Worm (Caenorhabditis elegans) whole organism, L1 larva: Measurements from ENCODE around the gene srbc-32.

Experiments used
- C04F5.9 ChIP-seq: sonication (generic microtip); optimal IDR thresholded peaks from 2 replicates; lab custom pipeline; 2016; ENCODE audit warnings: missing genetic modification characterization, missing compliant biosample characterization
- F16B12.6 ChIP-seq: fragments of 150-350 bp; optimal IDR thresholded peaks from 2 replicates; lab custom pipeline; 2014; ENCODE audit warnings: missing biosample characterization, missing genetic modification characterization
- Y116A8C.19 ChIP-seq: sonication (generic microtip); optimal IDR thresholded peaks from 2 replicates; lab custom pipeline; 2016; ENCODE audit warnings: missing compliant biosample characterization, missing genetic modification characterization, borderline replicate concordance
- alr-1 ChIP-seq: fragments of 200-800 bp; sonication (Bioruptor generic); optimal IDR thresholded peaks from 2 replicates; lab custom pipeline; 2018; ENCODE audit warnings: borderline replicate concordance, mild to moderate bottlenecking, missing genetic modification characterization, missing compliant biosample characterization
- blmp-1 ChIP-seq: fragments of 150-350 bp; optimal IDR thresholded peaks from 2 replicates; lab custom pipeline; 2014; ENCODE audit warnings: missing biosample characterization, missing genetic modification characterization
- ceh-63 ChIP-seq: fragments of 200-800 bp; sonication (Bioruptor generic); optimal IDR thresholded peaks from 2 replicates; lab custom pipeline; 2018; ENCODE audit warnings: mild to moderate bottlenecking, missing genetic modification characterization, missing compliant biosample characterization
- ceh-82 ChIP-seq, 3 experiments: fragments of 150-350 bp in 1 of 3; sonication (generic microtip) in 2 of 3; optimal IDR thresholded peaks; 2 replicates each; lab custom pipeline; 2014 to 2017; ENCODE audit warnings: missing biosample characterization in 3 of 3, missing genetic modification characterization in 3 of 3
- ces-1 ChIP-seq: fragments of 150-350 bp; optimal IDR thresholded peaks from 2 replicates; lab custom pipeline; 2014; ENCODE audit warnings: missing biosample characterization, missing genetic modification reagents, missing genetic modification characterization
- efl-1 ChIP-seq, 4 experiments: fragments of 150-350 bp; optimal IDR thresholded peaks in 3 of 4; peaks in 1 of 4; 1 replicate in 1 of 4; 2 replicates in 3 of 4; lab custom pipeline; 2014; ENCODE audit warnings: missing biosample characterization in 2 of 4, missing genetic modification characterization in 2 of 4, missing genetic modification reagents in 2 of 4
- egl-27 ChIP-seq, 2 experiments: fragments of 150-350 bp in 1 of 2; sonication (generic microtip); optimal IDR thresholded peaks; 3 replicates each; lab custom pipeline; 2017 to 2018; ENCODE audit warnings: missing biosample characterization in 2 of 2, missing genetic modification characterization in 2 of 2, missing genetic modification reagents in 2 of 2
- fkh-10 ChIP-seq: sonication (generic microtip); optimal IDR thresholded peaks from 2 replicates; lab custom pipeline; 2017; ENCODE audit warnings: missing biosample characterization, missing genetic modification reagents, missing genetic modification characterization
- fkh-8 ChIP-seq: sonication (generic microtip); optimal IDR thresholded peaks from 2 replicates; lab custom pipeline; 2016; ENCODE audit warnings: mild to moderate bottlenecking, missing genetic modification characterization, missing compliant biosample characterization
- hpl-2 ChIP-seq: fragments of 150-350 bp; optimal IDR thresholded peaks from 2 replicates; lab custom pipeline; 2014; ENCODE audit warnings: missing biosample characterization, missing genetic modification reagents, missing genetic modification characterization
- isw-1 ChIP-seq: fragments of 200-800 bp; sonication (Bioruptor generic); IDR thresholded peaks from 2 replicates; pipeline ENCODE4 v1.3.6; 2022; ENCODE audit warnings: missing genetic modification characterization, missing compliant biosample characterization
- jun-1 ChIP-seq: fragments of 150-350 bp; optimal IDR thresholded peaks from 2 replicates; lab custom pipeline; 2014; ENCODE audit warnings: missing biosample characterization, missing genetic modification reagents, missing genetic modification characterization
- lin-15B ChIP-seq: fragments of 150-350 bp; sonication (generic microtip); optimal IDR thresholded peaks from 3 replicates; lab custom pipeline; 2014; ENCODE audit warnings: missing biosample characterization, missing genetic modification characterization
- lin-39 ChIP-seq: fragments of 150-350 bp; optimal IDR thresholded peaks from 2 replicates; lab custom pipeline; 2014; ENCODE audit warnings: missing biosample characterization, missing genetic modification reagents, missing genetic modification characterization
- mdl-1 ChIP-seq, 2 experiments: fragments of 150-350 bp; optimal IDR thresholded peaks; 2 replicates each; lab custom pipeline; 2014 to 2017; ENCODE audit warnings: missing biosample characterization in 2 of 2, missing genetic modification characterization in 2 of 2, inconsistent platforms in 1 of 2
- mef-2 ChIP-seq: fragments of 150-350 bp; optimal IDR thresholded peaks from 2 replicates; lab custom pipeline; 2014; ENCODE audit warnings: missing biosample characterization, missing genetic modification characterization
- nhr-11 ChIP-seq: fragments of 150-350 bp; optimal IDR thresholded peaks from 2 replicates; lab custom pipeline; 2014; ENCODE audit warnings: missing biosample characterization, missing genetic modification characterization
- nhr-12 ChIP-seq: sonication (generic microtip); optimal IDR thresholded peaks from 2 replicates; lab custom pipeline; 2017; ENCODE audit warnings: missing biosample characterization, missing genetic modification characterization
- nhr-237 ChIP-seq: fragments of 150-350 bp; optimal IDR thresholded peaks from 2 replicates; lab custom pipeline; 2014; ENCODE audit warnings: missing biosample characterization, missing genetic modification characterization
- nhr-71 ChIP-seq: sonication (generic microtip); optimal IDR thresholded peaks from 2 replicates; lab custom pipeline; 2016; ENCODE audit warnings: mild to moderate bottlenecking, missing genetic modification characterization, moderate library complexity, missing compliant biosample characterization
- nhr-76 ChIP-seq: sonication (generic microtip); optimal IDR thresholded peaks from 2 replicates; lab custom pipeline; 2017; ENCODE audit warnings: missing biosample characterization, missing genetic modification characterization
- nhr-77 ChIP-seq: fragments of 150-350 bp; optimal IDR thresholded peaks from 2 replicates; lab custom pipeline; 2014; ENCODE audit warnings: missing biosample characterization, missing genetic modification characterization
- nhr-84 ChIP-seq: sonication (generic microtip); optimal IDR thresholded peaks from 2 replicates; lab custom pipeline; 2017; ENCODE audit warnings: missing biosample characterization, missing genetic modification characterization
- nhr-90 ChIP-seq: sonication (generic microtip); optimal IDR thresholded peaks from 2 replicates; lab custom pipeline; 2016; ENCODE audit warnings: mild to moderate bottlenecking, missing genetic modification characterization, missing compliant biosample characterization; ENCODE audit not compliant: poor library complexity
- pag-3 ChIP-seq: sonication (generic microtip); optimal IDR thresholded peaks from 2 replicates; lab custom pipeline; 2017; ENCODE audit warnings: missing genetic modification characterization, mild to moderate bottlenecking, missing compliant biosample characterization, antibody characterized with exemption, borderline replicate concordance; ENCODE audit not compliant: insufficient read depth
- sox-4 ChIP-seq: sonication (generic microtip); optimal IDR thresholded peaks from 2 replicates; lab custom pipeline; 2016; ENCODE audit warnings: missing genetic modification characterization, missing compliant biosample characterization
- sptf-1 ChIP-seq: fragments of 150-350 bp; optimal IDR thresholded peaks from 2 replicates; lab custom pipeline; 2014; ENCODE audit warnings: missing biosample characterization, missing genetic modification characterization
- swsn-7 ChIP-seq: sonication (generic microtip); optimal IDR thresholded peaks from 2 replicates; lab custom pipeline; 2016; ENCODE audit warnings: missing genetic modification characterization, missing compliant biosample characterization
- tbx-2 ChIP-seq: sonication (generic microtip); optimal IDR thresholded peaks from 2 replicates; lab custom pipeline; 2016; ENCODE audit warnings: missing genetic modification characterization, missing compliant biosample characterization
- tlp-1 ChIP-seq: fragments of 150-350 bp; optimal IDR thresholded peaks from 2 replicates; lab custom pipeline; 2014; ENCODE audit warnings: missing biosample characterization, missing genetic modification characterization
- unc-30 ChIP-seq: sonication (generic microtip); optimal IDR thresholded peaks from 2 replicates; lab custom pipeline; 2017; ENCODE audit warnings: missing biosample characterization, missing genetic modification characterization
- unc-62 ChIP-seq: fragments of 150-350 bp; optimal IDR thresholded peaks from 2 replicates; lab custom pipeline; 2014; ENCODE audit warnings: missing biosample characterization, missing genetic modification reagents, missing genetic modification characterization
- unc-98 ChIP-seq: fragments of 200-800 bp; sonication (Bioruptor generic); IDR thresholded peaks from 2 replicates; pipeline ENCODE4 v1.3.6; 2022; ENCODE audit warnings: missing genetic modification characterization, missing compliant biosample characterization
- zag-1 ChIP-seq: fragments of 150-350 bp; optimal IDR thresholded peaks from 2 replicates; lab custom pipeline; 2014; ENCODE audit warnings: missing biosample characterization, missing genetic modification characterization
- zip-4 ChIP-seq: fragments of 200-800 bp; sonication (Bioruptor generic); optimal IDR thresholded peaks from 2 replicates; lab custom pipeline; 2018; ENCODE audit warnings: mild to moderate bottlenecking, missing genetic modification characterization, moderate library complexity, missing compliant biosample characterization
- ztf-11 ChIP-seq, 2 experiments: sonication (generic microtip); optimal IDR thresholded peaks; 2 replicates each; lab custom pipeline; 2016 to 2017; ENCODE audit warnings: missing genetic modification characterization in 2 of 2, missing biosample characterization in 1 of 2, missing compliant biosample characterization in 1 of 2

Gene srbc-32

DNA sequence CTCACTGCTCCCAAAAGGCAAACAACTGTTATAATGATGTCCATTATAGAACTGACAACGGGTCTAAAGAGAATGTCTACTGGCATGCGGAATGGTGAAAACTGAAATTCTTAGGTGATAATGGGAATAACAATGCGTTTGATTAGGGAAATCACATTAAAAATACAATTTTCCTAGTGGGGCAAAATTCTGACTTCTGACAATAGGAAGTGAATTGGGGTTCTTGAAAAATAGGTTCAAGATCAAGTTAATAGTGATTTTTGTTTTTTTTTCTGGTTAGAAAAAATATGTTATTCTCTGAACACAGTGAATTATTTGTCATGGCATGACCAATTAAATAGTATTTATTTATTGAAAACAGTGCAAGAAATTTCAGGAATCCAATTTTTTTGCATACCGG is at the start of gene srbc-32:
Gene srbc-32 (minus strand): TSS at position 101 of the 400 bp plus-strand sequence.
- TF ChIP-seq ceh-63 (no peak), unc-62 (GFP tag; lab: Kevin White, UChicago) (no peak), fkh-10 (GFP tag; lab: Kevin White, UChicago) (no peak), C04F5.9 (no peak), Y116A8C.19 (tag; lab: Kevin White, UChicago) (no peak), lin-15B (no peak), unc-98 (no peak)

DNA sequence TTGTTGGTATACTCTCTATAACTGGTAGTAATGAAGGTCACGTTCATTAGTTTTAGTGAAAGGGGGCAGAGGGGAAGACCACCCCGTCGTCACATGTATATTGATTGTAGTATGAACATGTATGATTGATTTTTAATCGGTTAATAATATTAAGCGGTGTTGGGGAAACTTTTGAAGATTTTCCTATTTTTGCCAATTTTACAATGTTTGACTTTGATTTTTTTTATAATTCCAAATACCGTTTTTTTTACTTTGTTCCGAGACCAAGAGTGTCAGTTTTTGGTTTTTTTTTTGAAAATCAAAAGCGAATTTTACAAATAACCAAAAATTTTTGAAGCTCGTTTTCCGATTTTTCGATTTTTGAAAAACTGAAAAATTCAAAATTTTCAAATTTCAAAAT is 48.5 kb upstream of the srbc-32 start, which contains the start of gene nhr-221:
Gene nhr-221 (minus strand): TSS at position 101 of the 400 bp plus-strand sequence.
- no peak for TF ChIP-seq efl-1 (optimal IDR thresholded peaks at IDR 0.05; lab: Kevin White, UChicago)
- TF ChIP-seq efl-1 (GFP tag; optimal IDR thresholded peaks at IDR 0.05 in 1 of 2; lab: Kevin White, UChicago): peak in 1 of 2 experiments; percentile 47
- TF ChIP-seq pag-3 (tag; lab: Kevin White, UChicago): no peak
- no peak for TF ChIP-seq mef-2 (tag; lab: Kevin White, UChicago)
- TF ChIP-seq unc-30 (tag; lab: Kevin White, UChicago): no peak
- TF ChIP-seq jun-1 (tag; lab: Kevin White, UChicago): no peak
- no peak for TF ChIP-seq nhr-76
- TF ChIP-seq mdl-1 (tag; optimal IDR thresholded peaks at IDR 0.05; lab: Kevin White, UChicago): no peak

- TF ChIP-seq egl-27 (tag; optimal IDR thresholded peaks at IDR 0.05; lab: Kevin White, UChicago) (no peak), fkh-8 (tag; lab: Kevin White, UChicago) (peak; percentile 35), ceh-82 (tag; optimal IDR thresholded peaks at IDR 0.05; lab: Kevin White, UChicago) (no peak)
Measured at ce11 chrV:3530403-3530802, 43.6 kb upstream of the srbc-32 start, which contains the start of gene srbc-66. Gene srbc-66, plus strand, starts transcription at chrV:3530703.

- TF ChIP-seq pag-3 (tag; lab: Kevin White, UChicago) (no peak), F16B12.6 (tag; lab: Kevin White, UChicago) (no peak), hpl-2 (GFP tag; lab: Kevin White, UChicago) (no peak), tlp-1 (tag; lab: Kevin White, UChicago) (no peak), swsn-7 (no peak), tbx-2 (tag; lab: Kevin White, UChicago) (no peak), zag-1 (tag; lab: Kevin White, UChicago) (no peak), nhr-84 (no peak), nhr-90 (tag; lab: Kevin White, UChicago) (no peak), nhr-77 (no peak)
Measured at ce11 chrV:3526882-3527281, 40.1 kb upstream of the srbc-32 start, which contains the start of gene str-260. Gene str-260, plus strand, starts transcription at chrV:3527182.

DNA sequence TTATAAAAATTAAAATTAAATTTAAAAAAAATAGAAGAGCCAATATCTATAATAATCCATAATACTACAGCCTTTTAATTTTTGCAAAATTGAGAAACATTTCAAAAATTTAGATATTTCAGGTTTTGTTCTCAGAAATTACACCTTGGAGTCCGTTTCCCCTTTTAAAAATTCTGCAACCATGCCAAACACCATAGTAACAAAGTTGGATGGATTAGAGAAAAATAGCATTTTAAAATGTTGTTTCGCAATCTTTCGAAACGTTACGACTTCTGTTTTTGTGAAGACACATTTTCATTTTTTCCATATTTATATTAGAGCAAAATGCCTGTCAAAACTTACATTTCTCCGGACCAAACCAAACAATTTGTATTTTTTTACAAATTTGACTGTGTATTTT is 38.2 kb upstream of the srbc-32 start, which contains the start of gene T24A6.7:
Gene T24A6.7 (plus strand): TSS at position 301 of the 400 bp plus-strand sequence.
- TF ChIP-seq lin-15B (no peak), nhr-11 (no peak), Y116A8C.19 (tag; lab: Kevin White, UChicago) (no peak), nhr-237 (tag; lab: Kevin White, UChicago) (no peak), ces-1 (GFP tag; lab: Kevin White, UChicago) (no peak), sox-4 (tag; lab: Kevin White, UChicago) (no peak), lin-39 (tag; lab: Kevin White, UChicago) (no peak), swsn-7 (no peak), sptf-1 (no peak), blmp-1 (tag; lab: Kevin White, UChicago) (no peak), zag-1 (tag; lab: Kevin White, UChicago) (no peak), nhr-71 (tag; lab: Kevin White, UChicago) (no peak), ztf-11 (tag; optimal IDR thresholded peaks at IDR 0.05; lab: Kevin White, UChicago) (no peak), zip-4 (no peak), mdl-1 (tag; optimal IDR thresholded peaks at IDR 0.05; lab: Kevin White, UChicago) (no peak), isw-1 (GFP tag; lab: Robert Waterston, UW) (no peak), nhr-12 (tag; lab: Kevin White, UChicago) (no peak), alr-1 (tag; lab: Kevin White, UChicago) (no peak)
